Fruit fly (Drosophila melanogaster): Measurements from ENCODE around the gene bru3.

dm6 chr3L:13486041-13486859 is 316.9 kb downstream of the bru3 start, which contains the start of the genes Abp1 and Tgi:
- TF ChIP-seq CG8301 (tag; optimal IDR thresholded peaks at IDR 0.05), result no peak
- no peak for TF ChIP-seq EcR (GFP tag; optimal IDR thresholded peaks at IDR 0.05)
- TF ChIP-seq CG9948 (tag; optimal IDR thresholded peaks at IDR 0.05), result no peak
- no peak for TF ChIP-seq CG13204 (GFP tag; optimal IDR thresholded peaks at IDR 0.05)
- TF ChIP-seq CG15710 (tag; optimal IDR thresholded peaks at IDR 0.05), result no peak
- TF ChIP-seq CG4496 (GFP tag; IDR thresholded peaks at IDR 0.05), result no peak

All from whole organism, pupa.